Fruit fly (Drosophila melanogaster) whole organism, embryonic: ENCODE measurements around the gene Reg-2.

Experiments used
- Adf1 ChIP-seq: fragments of 200-800 bp; sonication (Bioruptor generic); IDR thresholded peaks from 2 replicates; pipeline ENCODE4 v1.3.6; 2022; ENCODE audit warnings: missing biosample characterization, missing genetic modification characterization
- Antp ChIP-seq: fragments of 200-800 bp; sonication (Bioruptor generic); optimal IDR thresholded peaks from 3 replicates; lab custom pipeline; 2016; ENCODE audit warnings: missing biosample characterization, missing genetic modification characterization
- Asciz ChIP-seq: fragments of 200-800 bp; sonication (Bioruptor generic); optimal IDR thresholded peaks from 2 replicates; lab custom pipeline; 2017; ENCODE audit warnings: missing biosample characterization, mild to moderate bottlenecking, missing genetic modification characterization, missing genetic modification reagents
- Atf-2 ChIP-seq: fragments of 200-800 bp; sonication (Bioruptor generic); optimal IDR thresholded peaks from 2 replicates; lab custom pipeline; 2016; ENCODE audit warnings: missing biosample characterization, missing genetic modification characterization
- Atf6 ChIP-seq: fragments of 200-800 bp; sonication (Bioruptor generic); IDR thresholded peaks from 2 replicates; pipeline ENCODE4 v1.3.6; 2022; ENCODE audit warnings: missing biosample characterization, missing genetic modification characterization
- CG10462 ChIP-seq: fragments of 200-800 bp; sonication (Bioruptor generic); optimal IDR thresholded peaks from 2 replicates; lab custom pipeline; 2016; ENCODE audit warnings: missing biosample characterization, missing genetic modification characterization
- CG13424 ChIP-seq: fragments of 200-800 bp; sonication (Bioruptor generic); optimal IDR thresholded peaks from 2 replicates; lab custom pipeline; 2019; ENCODE audit warnings: missing biosample characterization, mild to moderate bottlenecking, missing genetic modification characterization, moderate library complexity
- CG1602 ChIP-seq: fragments of 200-800 bp; sonication (Bioruptor generic); optimal IDR thresholded peaks from 3 replicates; lab custom pipeline; 2016; ENCODE audit warnings: missing biosample characterization, missing genetic modification characterization
- CG16813 ChIP-seq: fragments of 200-800 bp; sonication (Bioruptor generic); IDR thresholded peaks from 3 replicates; pipeline ENCODE4 v1.3.6; 2022; ENCODE audit warnings: missing biosample characterization, missing genetic modification characterization; ENCODE audit not compliant: partially characterized antibody
- CG17829 ChIP-seq: fragments of 200-800 bp; optimal IDR thresholded peaks from 2 replicates; lab custom pipeline; 2019; ENCODE audit warnings: missing biosample characterization, mild to moderate bottlenecking, missing genetic modification characterization, moderate library complexity
- CG30403 ChIP-seq: fragments of 200-800 bp; sonication (Bioruptor generic); optimal IDR thresholded peaks from 3 replicates; lab custom pipeline; 2016; ENCODE audit warnings: missing biosample characterization, missing genetic modification characterization
- CG31365 ChIP-seq: fragments of 200-800 bp; sonication (Bioruptor generic); optimal IDR thresholded peaks from 2 replicates; lab custom pipeline; 2018; ENCODE audit warnings: missing biosample characterization, mild to moderate bottlenecking, missing genetic modification characterization
- CG32532 ChIP-seq: fragments of 200-800 bp; sonication (Bioruptor generic); IDR thresholded peaks from 2 replicates; pipeline ENCODE4 v1.3.6; 2022; ENCODE audit warnings: missing biosample characterization, missing genetic modification characterization
- CG33557 ChIP-seq: fragments of 200-800 bp; sonication (Bioruptor generic); optimal IDR thresholded peaks from 2 replicates; lab custom pipeline; 2019; ENCODE audit warnings: missing biosample characterization, mild to moderate bottlenecking, missing genetic modification characterization, moderate library complexity
- CG4730 ChIP-seq: fragments of 200-800 bp; sonication (Bioruptor generic); IDR thresholded peaks from 2 replicates; pipeline ENCODE4 v1.3.6; 2022; ENCODE audit warnings: missing biosample characterization, missing genetic modification characterization
- CG6175 ChIP-seq: fragments of 200-800 bp; sonication (Bioruptor generic); IDR thresholded peaks from 3 replicates; pipeline ENCODE4 v1.3.6; 2022; ENCODE audit warnings: missing biosample characterization, missing genetic modification characterization
- CG7556 ChIP-seq: fragments of 200-800 bp; sonication (Bioruptor generic); optimal IDR thresholded peaks from 2 replicates; lab custom pipeline; 2017; ENCODE audit warnings: missing biosample characterization, mild to moderate bottlenecking, missing genetic modification characterization
- CG8359 ChIP-seq: fragments of 200-800 bp; sonication (Bioruptor generic); optimal IDR thresholded peaks from 2 replicates; lab custom pipeline; 2017; ENCODE audit warnings: missing biosample characterization, mild to moderate bottlenecking, missing genetic modification characterization, borderline replicate concordance
- CG8924 ChIP-seq: fragments of 200-800 bp; optimal IDR thresholded peaks from 3 replicates; lab custom pipeline; 2019; ENCODE audit warnings: missing biosample characterization, mild to moderate bottlenecking, missing genetic modification characterization, moderate library complexity
- CkIIα-i1 ChIP-seq: fragments of 200-800 bp; sonication (Bioruptor generic); IDR thresholded peaks from 2 replicates; pipeline ENCODE4 v1.3.6; 2022; ENCODE audit warnings: missing biosample characterization, missing genetic modification characterization
- Doc3 ChIP-seq: fragments of 200-800 bp; sonication (Bioruptor generic); IDR thresholded peaks from 3 replicates; pipeline ENCODE4 v1.3.6; 2022; ENCODE audit warnings: missing biosample characterization, missing genetic modification characterization; ENCODE audit not compliant: partially characterized antibody
- HLH3B ChIP-seq: fragments of 200-800 bp; sonication (Bioruptor generic); IDR thresholded peaks from 2 replicates; pipeline ENCODE4 v1.3.6; 2022; ENCODE audit warnings: missing biosample characterization, missing genetic modification characterization
- Hr3 ChIP-seq: fragments of 200-800 bp; sonication (Bioruptor generic); optimal IDR thresholded peaks from 3 replicates; lab custom pipeline; 2016; ENCODE audit warnings: missing biosample characterization, missing genetic modification characterization
- Nf-YC ChIP-seq: fragments of 200-800 bp; optimal IDR thresholded peaks from 3 replicates; lab custom pipeline; 2019; ENCODE audit warnings: missing biosample characterization, mild to moderate bottlenecking, missing genetic modification characterization, moderate library complexity
- Six4 ChIP-seq: fragments of 200-800 bp; sonication (Bioruptor generic); optimal IDR thresholded peaks from 2 replicates; lab custom pipeline; 2016; ENCODE audit warnings: missing biosample characterization, missing genetic modification characterization
- Spps ChIP-seq: fragments of 200-800 bp; sonication (Bioruptor generic); optimal IDR thresholded peaks from 2 replicates; lab custom pipeline; 2018; ENCODE audit warnings: missing biosample characterization, mild to moderate bottlenecking, missing genetic modification characterization
- Stat92E ChIP-seq, 3 experiments: fragments of >200 bp in 2 of 3; fragments of 200-800 bp in 1 of 3; sonication (Bioruptor generic) in 1 of 3; optimal IDR thresholded peaks; 2 replicates each; lab custom pipeline; 2017 to 2019; ENCODE audit warnings: missing biosample characterization in 3 of 3, missing genetic modification characterization in 3 of 3, mild to moderate bottlenecking in 1 of 3, moderate library complexity in 1 of 3
- Xrp1 ChIP-seq: fragments of 200-800 bp; sonication (Bioruptor generic); IDR thresholded peaks from 2 replicates; pipeline ENCODE4 v1.3.6; 2022; ENCODE audit warnings: missing biosample characterization, missing genetic modification characterization
- ac ChIP-seq: fragments of 200-800 bp; sonication (Bioruptor generic); optimal IDR thresholded peaks from 3 replicates; lab custom pipeline; 2017; ENCODE audit warnings: missing biosample characterization, mild to moderate bottlenecking, missing genetic modification characterization
- aop ChIP-seq: fragments of 200-800 bp; sonication (Bioruptor generic); IDR thresholded peaks from 2 replicates; pipeline ENCODE4 v1.3.6; 2022; ENCODE audit warnings: missing biosample characterization, missing genetic modification characterization
- ash1 ChIP-seq: fragments of 200-800 bp; sonication (Bioruptor generic); optimal IDR thresholded peaks from 2 replicates; lab custom pipeline; 2018; ENCODE audit warnings: missing biosample characterization, mild to moderate bottlenecking, missing genetic modification characterization
- crc ChIP-seq: fragments of 200-800 bp; sonication (Bioruptor generic); optimal IDR thresholded peaks from 2 replicates; lab custom pipeline; 2016; ENCODE audit warnings: missing biosample characterization, missing genetic modification characterization
- eyg ChIP-seq: fragments of 200-800 bp; sonication (Bioruptor generic); optimal IDR thresholded peaks from 3 replicates; lab custom pipeline; 2016; ENCODE audit warnings: missing biosample characterization, missing genetic modification characterization
- gfzf ChIP-seq: fragments of 200-800 bp; sonication (Bioruptor generic); optimal IDR thresholded peaks from 2 replicates; lab custom pipeline; 2016; ENCODE audit warnings: missing biosample characterization, mild to moderate bottlenecking, missing genetic modification characterization, moderate library complexity
- h ChIP-seq: fragments of >200 bp; optimal IDR thresholded peaks from 2 replicates; lab custom pipeline; 2017
- insv ChIP-seq, 2 experiments: fragments of 200-800 bp; sonication (Bioruptor generic); optimal IDR thresholded peaks; 3 replicates each; lab custom pipeline; 2016 to 2018; ENCODE audit warnings: missing biosample characterization in 2 of 2, missing genetic modification characterization in 2 of 2
- kay ChIP-seq: fragments of 200-800 bp; sonication (Bioruptor generic); optimal IDR thresholded peaks from 2 replicates; lab custom pipeline; 2016; ENCODE audit warnings: missing biosample characterization, missing genetic modification characterization
- kni ChIP-seq: fragments of 200-800 bp; sonication (Bioruptor generic); optimal IDR thresholded peaks from 3 replicates; lab custom pipeline; 2017; ENCODE audit warnings: mild to moderate bottlenecking, missing biosample characterization, missing genetic modification reagents, missing genetic modification characterization
- lilli ChIP-seq: fragments of 200-800 bp; sonication (Bioruptor generic); optimal IDR thresholded peaks from 3 replicates; lab custom pipeline; 2016; ENCODE audit warnings: missing biosample characterization, missing genetic modification characterization
- nau ChIP-seq: fragments of 200-800 bp; sonication (Bioruptor generic); optimal IDR thresholded peaks from 3 replicates; lab custom pipeline; 2017; ENCODE audit warnings: missing biosample characterization, mild to moderate bottlenecking, missing genetic modification characterization, missing genetic modification reagents
- pho ChIP-seq: fragments of 200-800 bp; sonication (Bioruptor generic); optimal IDR thresholded peaks from 2 replicates; lab custom pipeline; 2016; ENCODE audit warnings: missing biosample characterization, missing genetic modification characterization
- pros ChIP-seq: fragments of 200-800 bp; sonication (Bioruptor generic); optimal IDR thresholded peaks from 3 replicates; lab custom pipeline; 2019; ENCODE audit warnings: missing biosample characterization, mild to moderate bottlenecking, missing genetic modification characterization, moderate library complexity
- ranshi ChIP-seq: fragments of 200-800 bp; sonication (Bioruptor generic); IDR thresholded peaks from 2 replicates; pipeline ENCODE4 v1.3.6; 2022; ENCODE audit warnings: missing biosample characterization, missing genetic modification characterization
- ro ChIP-seq: fragments of 200-800 bp; sonication (Bioruptor generic); IDR thresholded peaks from 2 replicates; pipeline ENCODE4 v1.3.6; 2022; ENCODE audit warnings: missing biosample characterization, missing genetic modification characterization
- sc ChIP-seq, 3 experiments: fragments of >200 bp in 2 of 3; fragments of 200-800 bp in 1 of 3; sonication (Bioruptor generic) in 1 of 3; optimal IDR thresholded peaks; 2 replicates in 2 of 3; 3 replicates in 1 of 3; lab custom pipeline; 2017; ENCODE audit warnings: mild to moderate bottlenecking in 1 of 3, missing biosample characterization in 1 of 3, missing genetic modification characterization in 1 of 3, missing genetic modification reagents in 1 of 3
- schlank ChIP-seq: fragments of 200-800 bp; sonication (Bioruptor generic); optimal IDR thresholded peaks from 2 replicates; lab custom pipeline; 2018; ENCODE audit warnings: missing biosample characterization, mild to moderate bottlenecking, missing genetic modification characterization
- sima ChIP-seq: fragments of 200-800 bp; sonication (Bioruptor generic); optimal IDR thresholded peaks from 2 replicates; lab custom pipeline; 2016; ENCODE audit warnings: missing biosample characterization, missing genetic modification characterization
- tll ChIP-seq, 2 experiments: fragments of 200-800 bp in 1 of 2; fragments of >200 bp in 1 of 2; sonication (Bioruptor generic) in 1 of 2; optimal IDR thresholded peaks; 2 replicates each; lab custom pipeline; 2017 to 2019; ENCODE audit warnings: missing biosample characterization in 2 of 2, missing genetic modification characterization in 2 of 2, mild to moderate bottlenecking in 1 of 2, moderate library complexity in 1 of 2
- trem ChIP-seq: fragments of 200-800 bp; optimal IDR thresholded peaks from 3 replicates; lab custom pipeline; 2019; ENCODE audit warnings: missing biosample characterization, mild to moderate bottlenecking, missing genetic modification characterization, moderate library complexity

Reg-2 gene

DNA sequence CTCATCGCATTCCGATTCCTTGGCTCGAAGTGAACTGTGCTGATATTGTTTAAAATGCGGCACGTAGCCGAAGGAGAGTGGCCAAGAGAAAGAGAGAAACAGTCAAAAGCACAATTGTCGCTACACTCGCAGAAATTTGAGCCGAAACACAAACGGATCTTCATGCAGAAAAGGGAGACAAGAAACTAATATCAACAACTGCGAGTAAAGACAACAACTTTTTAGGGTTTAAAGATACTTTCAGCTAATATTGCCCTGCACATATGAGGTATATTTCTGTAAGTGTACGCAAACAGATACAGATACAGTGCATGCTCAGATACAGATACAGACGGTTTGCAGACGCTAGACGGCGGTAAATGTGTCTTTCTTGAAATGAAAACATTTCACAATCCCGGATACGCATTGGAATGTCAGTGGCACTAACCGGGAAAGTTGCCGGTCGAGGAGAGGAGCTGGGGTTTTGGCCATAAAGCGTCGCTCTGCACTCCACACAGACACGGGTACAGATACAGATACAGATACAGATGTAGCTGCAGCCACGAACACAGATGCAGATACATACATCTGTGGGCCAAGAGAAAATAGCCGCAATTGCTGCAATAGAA, 37.8 kb upstream of the Reg-2 start (continued):
- peak; percentile 72 for TF ChIP-seq sima (GFP tag; lab: Kevin White, UChicago)
- TF ChIP-seq CG1602 (GFP tag; lab: Kevin White, UChicago): peak; percentile 82
- TF ChIP-seq Spps (tag; lab: Kevin White, UChicago): peak; percentile 56
- TF ChIP-seq Stat92E (GFP tag; optimal IDR thresholded peaks at IDR 0.05; lab: Kevin White, UChicago): no peak
- TF ChIP-seq aop (GFP tag; lab: Robert Waterston, UW): peak; percentile 77
- peak; percentile 95 for TF ChIP-seq Xrp1
- peak; percentile 76 for TF ChIP-seq Six4 (GFP tag; lab: Kevin White, UChicago)
- peak; percentile 72 for TF ChIP-seq CG7556 (GFP tag; lab: Kevin White, UChicago)
- TF ChIP-seq Doc3 (GFP tag; lab: Robert Waterston, UW): no peak
- no peak for TF ChIP-seq Adf1 (GFP tag; lab: Robert Waterston, UW)
- peak; percentile 73 for TF ChIP-seq CG32532
- TF ChIP-seq pros (GFP tag; lab: Kevin White, UChicago): no peak
- TF ChIP-seq schlank (tag; lab: Kevin White, UChicago): peak; percentile 11
- peak; percentile 3 for TF ChIP-seq gfzf (GFP tag; lab: Kevin White, UChicago)
- TF ChIP-seq Hr3 (GFP tag; lab: Kevin White, UChicago): peak; percentile 81
- TF ChIP-seq CG8359 (GFP tag; lab: Kevin White, UChicago): peak; percentile 78
- TF ChIP-seq CG16813 (GFP tag; lab: Robert Waterston, UW): no peak
- TF ChIP-seq lilli (GFP tag; lab: Kevin White, UChicago): peak; percentile 81
- TF ChIP-seq trem (tag; lab: Kevin White, UChicago): peak; percentile 72
- TF ChIP-seq pho: peak; percentile 52
- TF ChIP-seq CG6175 (GFP tag; lab: Robert Waterston, UW): no peak; the same call in 2 of the 3 replicates
- peak; percentile 91 for TF ChIP-seq HLH3B
- TF ChIP-seq h (lab: Kevin White, UChicago): no peak
- TF ChIP-seq Atf6 (GFP tag; lab: Robert Waterston, UW): peak; percentile 64; the same call in 1 of the 2 replicates
- peak; percentile 69 for TF ChIP-seq kay (GFP tag; lab: Kevin White, UChicago)
- no peak for TF ChIP-seq insv (GFP tag; optimal IDR thresholded peaks at IDR 0.05; lab: Kevin White, UChicago)
- peak; percentile 67 for TF ChIP-seq CG31365 (tag; lab: Kevin White, UChicago)
- TF ChIP-seq Nf-YC (tag; lab: Kevin White, UChicago): peak; percentile 48
- TF ChIP-seq CG13424 (tag; lab: Kevin White, UChicago): peak; percentile 84
- TF ChIP-seq Asciz (GFP tag; lab: Kevin White, UChicago): peak; percentile 90
- TF ChIP-seq sc (optimal IDR thresholded peaks at IDR 0.05; lab: Kevin White, UChicago): no peak
- TF ChIP-seq sc (GFP tag; optimal IDR thresholded peaks at IDR 0.05; lab: Kevin White, UChicago): peak; percentile 80
- peak; percentile 88 for TF ChIP-seq Atf-2 (GFP tag; lab: Kevin White, UChicago)
- TF ChIP-seq CG4730 (GFP tag; lab: Robert Waterston, UW): peak; percentile 70
- peak; percentile 89 for TF ChIP-seq CG17829 (tag; lab: Kevin White, UChicago)
- peak; percentile 89 for TF ChIP-seq ranshi
- TF ChIP-seq Antp (GFP tag; lab: Kevin White, UChicago): peak; percentile 90
- TF ChIP-seq nau (GFP tag; lab: Kevin White, UChicago): peak; percentile 87
- TF ChIP-seq CG8924: peak; percentile 83
- TF ChIP-seq CkIIα-i1: peak; percentile 33; the same call in 1 of the 2 replicates
- peak; percentile 65 for TF ChIP-seq ro (GFP tag; lab: Robert Waterston, UW)
- TF ChIP-seq CG10462 (GFP tag; lab: Kevin White, UChicago): peak; percentile 80
- no peak for TF ChIP-seq tll (GFP tag; optimal IDR thresholded peaks at IDR 0.05; lab: Kevin White, UChicago)
- TF ChIP-seq CG30403 (GFP tag; lab: Kevin White, UChicago): peak; percentile 89
- peak; percentile 72 for TF ChIP-seq crc (GFP tag; lab: Kevin White, UChicago)
- TF ChIP-seq ash1 (GFP tag; lab: Kevin White, UChicago): no peak
- peak; percentile 34 for TF ChIP-seq ac (GFP tag; lab: Kevin White, UChicago)
- peak; percentile 86 for TF ChIP-seq kni (GFP tag; lab: Kevin White, UChicago)
- TF ChIP-seq CG33557: peak; percentile 2
- TF ChIP-seq eyg (GFP tag; lab: Kevin White, UChicago): peak; percentile 75
